Fruit fly (Drosophila melanogaster): ENCODE results near the gene Upf1.

- TF ChIP-seq CG32264 (GFP tag; optimal IDR thresholded peaks at IDR 0.05) (no peak), OdsH (GFP tag; optimal IDR thresholded peaks at IDR 0.05) (no peak), Sp1 (GFP tag; optimal IDR thresholded peaks at IDR 0.05) (no peak), usp (GFP tag; optimal IDR thresholded peaks at IDR 0.05) (no peak)
These were observed 25.6 kb upstream of the Upf1 start, which contains the start of gene Pdzd8 for dm6 chrX:11930726-11931125.

Measured in whole organism, wandering third instar larva.